Worm (Caenorhabditis elegans) whole organism, L4 larva: ENCODE measurements around the gene srsx-26.

Source experiments
- D1046.2 ChIP-seq: fragments of 200-800 bp; sonication (Bioruptor generic); IDR thresholded peaks from 2 replicates; pipeline ENCODE4 v1.3.6; 2022; ENCODE audit warnings: missing genetic modification characterization, missing compliant biosample characterization
- F26F4.8 ChIP-seq: fragments of 200-800 bp; sonication (Bioruptor generic); conservative IDR thresholded peaks from 2 replicates; pipeline ENCODE4 v1.3.6; 2022; ENCODE audit warnings: missing genetic modification characterization, missing compliant biosample characterization
- T20F7.1 ChIP-seq: fragments of 200-800 bp; sonication (Bioruptor generic); optimal IDR thresholded peaks from 2 replicates; lab custom pipeline; 2018; ENCODE audit warnings: mild to moderate bottlenecking, missing genetic modification characterization, missing compliant biosample characterization
- Y48G9A.11 ChIP-seq: fragments of 200-800 bp; sonication (Bioruptor generic); IDR thresholded peaks from 2 replicates; pipeline ENCODE4 v1.3.6; 2022; ENCODE audit warnings: missing genetic modification reagents, missing genetic modification characterization, missing compliant biosample characterization
- attf-4 ChIP-seq: sonication (generic microtip); optimal IDR thresholded peaks from 3 replicates; lab custom pipeline; 2017; ENCODE audit warnings: missing biosample characterization, missing genetic modification characterization
- ceh-20 ChIP-seq: fragments of 200-800 bp; sonication (Bioruptor generic); IDR thresholded peaks from 2 replicates; pipeline ENCODE4 v1.3.6; 2022; ENCODE audit warnings: missing genetic modification reagents, missing genetic modification characterization, missing compliant biosample characterization
- ces-1 ChIP-seq: fragments of 150-350 bp; sonication (generic microtip); optimal IDR thresholded peaks from 4 replicates; lab custom pipeline; 2014; ENCODE audit warnings: missing biosample characterization, missing genetic modification reagents, missing genetic modification characterization
- ctbp-1 ChIP-seq: fragments of 200-800 bp; sonication (Bioruptor generic); IDR thresholded peaks from 2 replicates; pipeline ENCODE4 v1.3.6; 2022; ENCODE audit warnings: missing genetic modification reagents, missing genetic modification characterization, missing compliant biosample characterization
- daf-12 ChIP-seq: fragments of 150-350 bp; optimal IDR thresholded peaks from 2 replicates; lab custom pipeline; 2014; ENCODE audit warnings: missing biosample characterization, missing genetic modification reagents, missing genetic modification characterization
- daf-16 ChIP-seq, 3 experiments: sonication (generic microtip); optimal IDR thresholded peaks; 2 replicates each; lab custom pipeline; 2016 to 2017; ENCODE audit warnings: missing genetic modification characterization in 3 of 3, missing genetic modification reagents in 3 of 3, mild to moderate bottlenecking in 2 of 3, missing compliant biosample characterization in 2 of 3, missing biosample characterization in 1 of 3, moderate library complexity in 1 of 3
- daf-19 ChIP-seq: fragments of 200-800 bp; sonication (Bioruptor generic); conservative IDR thresholded peaks from 2 replicates; pipeline ENCODE4 v1.3.6; 2022; ENCODE audit warnings: missing genetic modification characterization, missing compliant biosample characterization
- dpl-1 ChIP-seq: fragments of 150-350 bp; optimal IDR thresholded peaks from 2 replicates; lab custom pipeline; 2014; ENCODE audit warnings: missing biosample characterization, missing genetic modification reagents, missing genetic modification characterization
- dve-1 ChIP-seq: sonication (generic microtip); optimal IDR thresholded peaks from 2 replicates; lab custom pipeline; 2017; ENCODE audit warnings: antibody characterized with exemption, mild to moderate bottlenecking, missing genetic modification characterization, missing compliant biosample characterization; ENCODE audit not compliant: insufficient read depth
- egl-27 ChIP-seq: sonication (generic microtip); optimal IDR thresholded peaks from 3 replicates; lab custom pipeline; 2017; ENCODE audit warnings: missing biosample characterization, missing genetic modification reagents, missing genetic modification characterization
- hlh-11 ChIP-seq: fragments of 200-800 bp; sonication (Bioruptor generic); optimal IDR thresholded peaks from 2 replicates; lab custom pipeline; 2018; ENCODE audit warnings: mild to moderate bottlenecking, missing genetic modification characterization, missing compliant biosample characterization
- jun-1 ChIP-seq: fragments of 150-350 bp; optimal IDR thresholded peaks from 2 replicates; lab custom pipeline; 2014; ENCODE audit warnings: missing biosample characterization, missing genetic modification reagents, missing genetic modification characterization
- lim-7 ChIP-seq: fragments of 200-800 bp; sonication (Bioruptor generic); IDR thresholded peaks from 2 replicates; pipeline ENCODE4 v1.3.6; 2022; ENCODE audit warnings: missing genetic modification characterization, missing compliant biosample characterization
- lin-1 ChIP-seq: fragments of 200-800 bp; sonication (Bioruptor generic); IDR thresholded peaks from 2 replicates; pipeline ENCODE4 v1.3.6; 2022; ENCODE audit warnings: missing genetic modification reagents, missing genetic modification characterization, missing compliant biosample characterization
- lin-39 ChIP-seq: fragments of 150-350 bp; optimal IDR thresholded peaks from 2 replicates; lab custom pipeline; 2014; ENCODE audit warnings: missing biosample characterization, missing genetic modification reagents, missing genetic modification characterization
- mdt-29 ChIP-seq: fragments of 200-800 bp; sonication (Bioruptor generic); IDR thresholded peaks from 2 replicates; pipeline ENCODE4 v1.3.6; 2022; ENCODE audit warnings: missing genetic modification reagents, missing genetic modification characterization, missing compliant biosample characterization
- mep-1 ChIP-seq: fragments of 150-350 bp; sonication (generic microtip); optimal IDR thresholded peaks from 3 replicates; lab custom pipeline; 2014; ENCODE audit warnings: missing biosample characterization, missing genetic modification characterization
- mes-2 ChIP-seq: sonication (generic microtip); optimal IDR thresholded peaks from 2 replicates; lab custom pipeline; 2016; ENCODE audit warnings: missing genotype, mild to moderate bottlenecking, missing genetic modification characterization, missing compliant biosample characterization; ENCODE audit not compliant: poor library complexity, severe bottlenecking
- mxl-3 ChIP-seq: fragments of 200-800 bp; sonication (Bioruptor generic); optimal IDR thresholded peaks from 2 replicates; lab custom pipeline; 2018; ENCODE audit warnings: mild to moderate bottlenecking, missing genetic modification characterization, missing compliant biosample characterization
- nhr-111 ChIP-seq: fragments of 200-800 bp; sonication (Bioruptor generic); optimal IDR thresholded peaks from 2 replicates; lab custom pipeline; 2018; ENCODE audit warnings: mild to moderate bottlenecking, missing genetic modification characterization, missing compliant biosample characterization
- nhr-237 ChIP-seq: sonication (generic microtip); optimal IDR thresholded peaks from 2 replicates; lab custom pipeline; 2017; ENCODE audit warnings: missing biosample characterization, missing genetic modification characterization
- nhr-28 ChIP-seq: fragments of 150-350 bp; optimal IDR thresholded peaks from 2 replicates; lab custom pipeline; 2014; ENCODE audit warnings: missing biosample characterization, missing genetic modification characterization
- nhr-42 ChIP-seq: fragments of 200-800 bp; sonication (Bioruptor generic); IDR thresholded peaks from 2 replicates; pipeline ENCODE4 v1.3.6; 2022; ENCODE audit warnings: missing genetic modification characterization, missing compliant biosample characterization
- nhr-48 ChIP-seq: sonication (generic microtip); optimal IDR thresholded peaks from 2 replicates; lab custom pipeline; 2016; ENCODE audit warnings: mild to moderate bottlenecking, missing genetic modification characterization, missing compliant biosample characterization
- nhr-6 ChIP-seq: fragments of 150-350 bp; optimal IDR thresholded peaks from 2 replicates; lab custom pipeline; 2014; ENCODE audit warnings: missing biosample characterization, missing genetic modification characterization
- nhr-76 ChIP-seq: fragments of 150-350 bp; optimal IDR thresholded peaks from 2 replicates; lab custom pipeline; 2014; ENCODE audit warnings: missing biosample characterization, missing genetic modification characterization
- pha-4 ChIP-seq, 2 experiments: fragments of 150-350 bp in 1 of 2; fragments of 200-800 bp in 1 of 2; sonication (Bioruptor generic) in 1 of 2; IDR thresholded peaks in 1 of 2; optimal IDR thresholded peaks in 1 of 2; 2 replicates each; pipeline versions ENCODE4 v1.3.6 to Lab custom; 2014 to 2022; ENCODE audit warnings: missing genetic modification characterization in 2 of 2, missing genetic modification reagents in 2 of 2, missing biosample characterization in 1 of 2, missing compliant biosample characterization in 1 of 2
- pqm-1 ChIP-seq: sonication (generic microtip); optimal IDR thresholded peaks from 2 replicates; lab custom pipeline; 2017; ENCODE audit warnings: missing biosample characterization, missing genetic modification characterization
- saeg-2 ChIP-seq: fragments of 200-800 bp; sonication (Bioruptor generic); IDR thresholded peaks from 2 replicates; pipeline ENCODE4 v1.3.6; 2022; ENCODE audit warnings: missing genetic modification reagents, missing genetic modification characterization, missing compliant biosample characterization
- skn-1 ChIP-seq: fragments of 150-350 bp; optimal IDR thresholded peaks from 2 replicates; lab custom pipeline; 2014; ENCODE audit warnings: missing biosample characterization, missing genetic modification characterization
- spr-1 ChIP-seq: sonication (generic microtip); optimal IDR thresholded peaks from 2 replicates; lab custom pipeline; 2016; ENCODE audit warnings: mild to moderate bottlenecking, missing genetic modification characterization, missing compliant biosample characterization
- unc-62 ChIP-seq, 3 experiments: fragments of 150-350 bp in 1 of 3; sonication (generic microtip); optimal IDR thresholded peaks in 2 of 3; peaks in 1 of 3; 1 replicate in 1 of 3; 2 replicates in 2 of 3; lab custom pipeline; 2014 to 2017; ENCODE audit warnings: missing biosample characterization in 3 of 3, missing genetic modification characterization in 3 of 3, missing genetic modification reagents in 3 of 3, missing genotype in 1 of 3
- zag-1 ChIP-seq: fragments of 150-350 bp; optimal IDR thresholded peaks from 2 replicates; lab custom pipeline; 2014; ENCODE audit warnings: missing biosample characterization, missing genetic modification characterization
- zip-2 ChIP-seq: fragments of 150-350 bp; optimal IDR thresholded peaks from 2 replicates; lab custom pipeline; 2014; ENCODE audit warnings: missing biosample characterization, missing genetic modification characterization
- ztf-11 ChIP-seq: fragments of 150-350 bp; optimal IDR thresholded peaks from 2 replicates; lab custom pipeline; 2014; ENCODE audit warnings: missing biosample characterization, missing genetic modification characterization
- ztf-7 ChIP-seq: fragments of 150-350 bp; optimal IDR thresholded peaks from 2 replicates; lab custom pipeline; 2014; ENCODE audit warnings: missing biosample characterization, missing genetic modification characterization

srsx-26 gene

ce11 chrV:10111129-10111528 is 37.3 kb upstream of the srsx-26 start:
- TF ChIP-seq pqm-1 (tag; lab: Kevin White, UChicago) (peak; percentile 44), daf-16 (GFP tag; optimal IDR thresholded peaks at IDR 0.05; lab: Kevin White, UChicago) (no peak), daf-16 (tag; optimal IDR thresholded peaks at IDR 0.05; lab: Kevin White, UChicago) (peak; percentile 53), lin-39 (tag; lab: Kevin White, UChicago) (no peak), ztf-7 (no peak), nhr-111 (no peak), daf-12 (tag; lab: Kevin White, UChicago) (no peak), mes-2 (tag; lab: Kevin White, UChicago) (no peak), nhr-28 (tag; lab: Kevin White, UChicago) (peak; percentile 17)

ce11 chrV:10112187-10112586 is 36.3 kb upstream of the srsx-26 start, which contains the start of gene C08B6.3:
Gene C08B6.3 (minus strand): TSS chrV:10112287.
- TF ChIP-seq ztf-11 (no peak), unc-62 (GFP tag; optimal IDR thresholded peaks at IDR 0.05 in 1 of 2; lab: Kevin White, UChicago) (peak in 1 of 2 experiments; percentile 18), unc-62 (tag; optimal IDR thresholded peaks at IDR 0.05; lab: Kevin White, UChicago) (no peak), ceh-20 (GFP tag; lab: Robert Waterston, UW) (no peak), mxl-3 (no peak), nhr-6 (no peak), skn-1 (no peak), ctbp-1 (no peak), nhr-76 (tag; lab: Kevin White, UChicago) (no peak), D1046.2 (GFP tag; lab: Robert Waterston, UW) (no peak), ztf-7 (no peak), lin-1 (no peak), daf-16 (GFP tag; optimal IDR thresholded peaks at IDR 0.05; lab: Kevin White, UChicago) (no peak), daf-16 (tag; optimal IDR thresholded peaks at IDR 0.05; lab: Kevin White, UChicago) (peak; percentile 8)

ce11 chrV:10114329-10114728 is 34.1 kb upstream of the srsx-26 start, which contains the start of gene cht-5:
Gene cht-5 (plus strand): TSS chrV:10114629.
- TF ChIP-seq zip-2 (tag; lab: Kevin White, UChicago) (no peak), nhr-111 (no peak), Y48G9A.11 (no peak), pha-4 (GFP tag; IDR thresholded peaks at IDR 0.05; lab: Robert Waterston, UW) (no peak), pha-4 (tag; optimal IDR thresholded peaks at IDR 0.05; lab: Kevin White, UChicago) (no peak), mep-1 (no peak), F26F4.8 (GFP tag; lab: Robert Waterston, UW) (no peak), spr-1 (no peak), ces-1 (GFP tag; lab: Kevin White, UChicago) (no peak), nhr-237 (tag; lab: Kevin White, UChicago) (no peak), zag-1 (tag; lab: Kevin White, UChicago) (no peak), lim-7 (GFP tag; lab: Robert Waterston, UW) (no peak), dpl-1 (GFP tag; lab: Kevin White, UChicago) (no peak), ceh-20 (GFP tag; lab: Robert Waterston, UW) (no peak), hlh-11 (tag; lab: Kevin White, UChicago) (no peak)

DNA sequence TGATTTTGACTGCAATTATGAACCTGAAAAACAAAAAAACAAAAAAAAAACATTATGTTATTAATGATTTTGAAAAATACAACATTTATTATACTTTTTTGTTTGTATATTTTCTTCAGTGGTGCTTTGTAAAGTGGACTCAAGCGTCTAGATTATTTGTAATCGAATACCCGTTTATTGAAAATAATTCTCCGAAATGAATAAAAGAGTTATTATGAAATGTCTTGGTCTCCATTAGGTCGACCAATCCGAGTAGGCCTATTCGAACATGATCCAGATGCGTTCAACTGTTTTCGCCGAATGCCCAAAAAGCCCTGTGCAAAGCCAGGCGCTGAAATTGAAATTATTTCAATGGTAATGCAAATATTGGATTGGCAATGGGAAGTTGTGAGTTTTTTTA is 31.0 kb upstream of the srsx-26 start, which contains the start of gene C08B6.5:
TSS of gene C08B6.5 (plus strand) at position 301 of the 400 bp plus-strand sequence.
- TF ChIP-seq lim-7 (GFP tag; lab: Robert Waterston, UW) (no peak), skn-1 (no peak), jun-1 (tag; lab: Kevin White, UChicago) (no peak)

DNA sequence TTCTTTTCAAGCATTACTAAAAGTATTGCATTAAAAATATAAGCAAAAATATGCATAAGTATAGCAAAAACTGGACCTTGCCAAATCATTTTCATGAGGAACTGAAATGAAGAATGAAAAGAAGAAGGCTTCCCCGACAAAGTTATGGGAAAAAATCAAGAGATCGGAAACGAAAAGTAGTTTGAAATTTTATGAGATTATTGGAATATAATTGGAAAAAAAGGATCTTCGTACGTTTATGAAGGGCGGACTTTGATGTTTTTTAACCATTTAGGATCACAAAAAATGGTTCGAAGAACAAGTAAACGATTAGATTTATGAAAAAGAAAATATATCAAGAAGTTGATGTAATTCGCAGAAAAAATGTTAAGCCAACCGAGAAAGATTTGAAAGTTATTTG is 27.6 kb upstream of the srsx-26 start, which contains the start of gene srxa-18:
TSS of gene srxa-18 (minus strand) at position 100 of the 400 bp plus-strand sequence.
- TF ChIP-seq nhr-48 (tag; lab: Kevin White, UChicago) (no peak), nhr-42 (no peak), T20F7.1 (GFP tag; lab: Kevin White, UChicago) (no peak), egl-27 (tag; lab: Kevin White, UChicago) (no peak), lin-39 (tag; lab: Kevin White, UChicago) (no peak), saeg-2 (GFP tag; lab: Robert Waterston, UW) (no peak), dve-1 (no peak), daf-19 (GFP tag; lab: Robert Waterston, UW) (no peak), ces-1 (GFP tag; lab: Kevin White, UChicago) (no peak), attf-4 (tag; lab: Kevin White, UChicago) (no peak), mdt-29 (GFP tag; lab: Robert Waterston, UW) (no peak)
